Worm (Caenorhabditis elegans): ENCODE data around the gene vit-5.
A peak's percentile ranks its signal among the peaks of the same experiment; 100 is the strongest.

vit-5 gene

ce11 chrX:3403195-3403594 is at the start of gene vit-5:
Gene vit-5 (plus strand): TSS chrX:3403471.
- TF ChIP-seq isw-1 (GFP tag; IDR thresholded peaks at IDR 0.05) (no peak), blmp-1 (tag; optimal IDR thresholded peaks at IDR 0.05) (no peak), lin-39 (tag; optimal IDR thresholded peaks at IDR 0.05) (no peak), nhr-90 (tag; optimal IDR thresholded peaks at IDR 0.05; ENCODE audit: poor library complexity) (no peak)

- TF ChIP-seq ztf-4 (tag; optimal IDR thresholded peaks at IDR 0.05) (no peak), rnt-1 (tag; optimal IDR thresholded peaks at IDR 0.05) (no peak), fkh-4 (tag; optimal IDR thresholded peaks at IDR 0.05; ENCODE audit: borderline replicate concordance) (no peak), aha-1 (tag; optimal IDR thresholded peaks at IDR 0.05) (no peak), unc-86 (tag; optimal IDR thresholded peaks at IDR 0.05) (no peak), ama-1 (optimal IDR thresholded peaks at IDR 0.05) (no peak), vab-15 (tag; optimal IDR thresholded peaks at IDR 0.05) (no peak), ceh-88 (GFP tag; IDR thresholded peaks at IDR 0.05) (no peak), nhr-19 (GFP tag; conservative IDR thresholded peaks at IDR 0.05) (no peak), tbx-2 (tag; optimal IDR thresholded peaks at IDR 0.05) (no peak), mdl-1 (tag; optimal IDR thresholded peaks at IDR 0.05) (no peak), pqm-1 (tag; optimal IDR thresholded peaks at IDR 0.05) (no peak), ceh-90 (tag; optimal IDR thresholded peaks at IDR 0.05) (no peak), hlh-17 (GFP tag; optimal IDR thresholded peaks at IDR 0.05; ENCODE audit: borderline replicate concordance) (no peak), nhr-77 (tag; optimal IDR thresholded peaks at IDR 0.05) (no peak), unc-62 (GFP tag; optimal IDR thresholded peaks at IDR 0.05) (no peak), nhr-47 (tag; optimal IDR thresholded peaks at IDR 0.05) (no peak), lir-3 (tag; optimal IDR thresholded peaks at IDR 0.05; ENCODE audit: poor library complexity) (no peak), nhr-20 (tag; optimal IDR thresholded peaks at IDR 0.05) (no peak)
These were observed 40.9 kb upstream of the vit-5 start, which contains the start of gene dhs-26 for ce11 chrX:3362378-3362777. Gene dhs-26 (minus strand): TSS chrX:3362493.

ce11 chrX:3366782-3367181 is 36.5 kb upstream of the vit-5 start:
- TF ChIP-seq nhr-85 (tag) (peak; percentile 55), fkh-8 (tag; optimal IDR thresholded peaks at IDR 0.05) (no peak)

ce11 chrX:3368659-3369058 is 34.6 kb upstream of the vit-5 start, which contains the start of gene ZK563.2:
Gene ZK563.2 (plus strand): TSS chrX:3368959.
- no peak for TF ChIP-seq jun-1 (tag; optimal IDR thresholded peaks at IDR 0.05)
- TF ChIP-seq ces-1 (GFP tag; optimal IDR thresholded peaks at IDR 0.05): no peak
- TF ChIP-seq ceh-90 (tag; optimal IDR thresholded peaks at IDR 0.05): no peak
- TF ChIP-seq fkh-8 (tag; optimal IDR thresholded peaks at IDR 0.05): no peak
- no peak for TF ChIP-seq hlh-4 (tag; optimal IDR thresholded peaks at IDR 0.05)
- no peak for TF ChIP-seq nhr-19 (GFP tag; conservative IDR thresholded peaks at IDR 0.05)
- TF ChIP-seq mef-2 (tag; optimal IDR thresholded peaks at IDR 0.05): no peak
- TF ChIP-seq efl-1 (optimal IDR thresholded peaks at IDR 0.05): no peak
- no peak for TF ChIP-seq efl-1 (GFP tag; optimal IDR thresholded peaks at IDR 0.05 in 1 of 2)
- no peak for TF ChIP-seq C04F5.9 (tag; optimal IDR thresholded peaks at IDR 0.05)
- TF ChIP-seq ztf-11 (tag; optimal IDR thresholded peaks at IDR 0.05): no peak
- TF ChIP-seq pax-3 (tag; optimal IDR thresholded peaks at IDR 0.05): no peak
- no peak for TF ChIP-seq nhr-77 (tag; optimal IDR thresholded peaks at IDR 0.05)
- TF ChIP-seq unc-98 (GFP tag; IDR thresholded peaks at IDR 0.05): no peak
- no peak for TF ChIP-seq tlp-1 (tag; optimal IDR thresholded peaks at IDR 0.05)
- TF ChIP-seq lin-35 (GFP tag; optimal IDR thresholded peaks at IDR 0.05): no peak
- TF ChIP-seq sup-37 (GFP tag; optimal IDR thresholded peaks at IDR 0.05): no peak

Data from whole organism, L1 larva.